Fruit fly (Drosophila melanogaster) whole organism, embryonic: ENCODE measurements around the gene CG43799.

Source experiments
- CG10209 ChIP-seq: fragments of 200-800 bp; sonication (Bioruptor generic); optimal IDR thresholded peaks from 3 replicates; lab custom pipeline; 2017; ENCODE audit warnings: missing biosample characterization, mild to moderate bottlenecking, missing genetic modification characterization, missing genetic modification reagents
- CG12659 ChIP-seq: fragments of 200-800 bp; sonication (Bioruptor generic); optimal IDR thresholded peaks from 3 replicates; lab custom pipeline; 2017; ENCODE audit warnings: mild to moderate bottlenecking, missing biosample characterization, missing genetic modification reagents, missing genetic modification characterization
- CG14710 ChIP-seq: fragments of 200-800 bp; sonication (Bioruptor generic); optimal IDR thresholded peaks from 3 replicates; lab custom pipeline; 2019; ENCODE audit warnings: missing biosample characterization, mild to moderate bottlenecking, missing genetic modification characterization, moderate library complexity
- CG15514 ChIP-seq: fragments of 200-800 bp; sonication (Bioruptor generic); optimal IDR thresholded peaks from 3 replicates; lab custom pipeline; 2017; ENCODE audit warnings: missing biosample characterization, missing genetic modification characterization, mild to moderate bottlenecking, moderate library complexity, missing genetic modification reagents
- CG1602 ChIP-seq: fragments of 200-800 bp; sonication (Bioruptor generic); optimal IDR thresholded peaks from 3 replicates; lab custom pipeline; 2016; ENCODE audit warnings: missing biosample characterization, missing genetic modification characterization
- CG17385 ChIP-seq: fragments of 200-800 bp; sonication (Bioruptor generic); optimal IDR thresholded peaks from 3 replicates; lab custom pipeline; 2018; ENCODE audit warnings: missing biosample characterization, mild to moderate bottlenecking, missing genetic modification characterization
- CG17829 ChIP-seq: fragments of 200-800 bp; optimal IDR thresholded peaks from 2 replicates; lab custom pipeline; 2019; ENCODE audit warnings: missing biosample characterization, mild to moderate bottlenecking, missing genetic modification characterization, moderate library complexity
- CG30431 ChIP-seq: fragments of 200-800 bp; sonication (Bioruptor generic); optimal IDR thresholded peaks from 2 replicates; lab custom pipeline; 2017; ENCODE audit warnings: missing biosample characterization, missing genetic modification characterization
- CG31388 ChIP-seq: fragments of 200-800 bp; sonication (Bioruptor generic); optimal IDR thresholded peaks from 2 replicates; lab custom pipeline; 2016; ENCODE audit warnings: missing biosample characterization, missing genetic modification characterization
- CG3407 ChIP-seq: fragments of 200-800 bp; sonication (Bioruptor generic); optimal IDR thresholded peaks from 2 replicates; lab custom pipeline; 2018; ENCODE audit warnings: missing biosample characterization, mild to moderate bottlenecking, missing genetic modification characterization
- CG4820 ChIP-seq: fragments of 200-800 bp; sonication (Bioruptor generic); optimal IDR thresholded peaks from 3 replicates; lab custom pipeline; 2016; ENCODE audit warnings: missing biosample characterization, missing genetic modification characterization
- CG4854 ChIP-seq: fragments of 200-800 bp; sonication (Bioruptor generic); optimal IDR thresholded peaks from 2 replicates; lab custom pipeline; 2016; ENCODE audit warnings: missing biosample characterization, missing genetic modification characterization, inconsistent platforms
- CG6175 ChIP-seq: fragments of 200-800 bp; sonication (Bioruptor generic); IDR thresholded peaks from 3 replicates; pipeline ENCODE4 v1.3.6; 2022; ENCODE audit warnings: missing biosample characterization, missing genetic modification characterization
- CG6272 ChIP-seq: fragments of 200-800 bp; sonication (Bioruptor generic); IDR thresholded peaks from 2 replicates; pipeline ENCODE4 v1.3.6; 2022; ENCODE audit warnings: missing biosample characterization, missing genetic modification characterization
- CG6683 ChIP-seq: fragments of 200-800 bp; sonication (Bioruptor generic); optimal IDR thresholded peaks from 2 replicates; lab custom pipeline; 2017; ENCODE audit warnings: missing biosample characterization, mild to moderate bottlenecking, missing genetic modification characterization, missing genetic modification reagents
- CG7839 ChIP-seq: fragments of 200-800 bp; sonication (Bioruptor generic); optimal IDR thresholded peaks from 3 replicates; lab custom pipeline; 2018; ENCODE audit warnings: missing biosample characterization, mild to moderate bottlenecking, missing genetic modification characterization, moderate library complexity
- CG7928 ChIP-seq: fragments of 200-800 bp; sonication (Bioruptor generic); optimal IDR thresholded peaks from 2 replicates; lab custom pipeline; 2017; ENCODE audit warnings: missing biosample characterization, mild to moderate bottlenecking, missing genetic modification characterization
- CG9609 ChIP-seq: fragments of 200-800 bp; sonication (Bioruptor generic); optimal IDR thresholded peaks from 3 replicates; lab custom pipeline; 2016; ENCODE audit warnings: missing biosample characterization, missing genetic modification characterization
- Elba2 ChIP-seq: fragments of 200-800 bp; sonication (Bioruptor generic); optimal IDR thresholded peaks from 3 replicates; lab custom pipeline; 2016; ENCODE audit warnings: missing biosample characterization, missing genetic modification characterization
- Ets65A ChIP-seq: fragments of 200-800 bp; sonication (Bioruptor generic); peaks from one replicate; lab custom pipeline; 2016; ENCODE audit warnings: missing biosample characterization, missing genetic modification characterization
- H15 ChIP-seq: fragments of 200-800 bp; sonication (Bioruptor generic); IDR thresholded peaks from 3 replicates; pipeline ENCODE4 v1.3.6; 2022; ENCODE audit warnings: missing biosample characterization, missing genetic modification characterization
- Hand ChIP-seq: fragments of 200-800 bp; sonication (Bioruptor generic); optimal IDR thresholded peaks from 2 replicates; lab custom pipeline; 2017; ENCODE audit warnings: mild to moderate bottlenecking, missing biosample characterization, missing genetic modification reagents, missing genetic modification characterization
- HmgZ ChIP-seq: fragments of 200-800 bp; sonication (Bioruptor generic); optimal IDR thresholded peaks from 2 replicates; lab custom pipeline; 2018; ENCODE audit warnings: missing biosample characterization, mild to moderate bottlenecking, missing genetic modification characterization
- MBD-R2 ChIP-seq: fragments of 200-800 bp; sonication (Bioruptor generic); IDR thresholded peaks from 2 replicates; pipeline ENCODE4 v1.3.6; 2022; ENCODE audit warnings: missing biosample characterization, missing genetic modification characterization
- Med ChIP-seq: fragments of 200-800 bp; sonication (Bioruptor generic); peaks from one replicate; lab custom pipeline; 2016; ENCODE audit warnings: missing biosample characterization, missing genetic modification characterization, mild to moderate bottlenecking, inconsistent platforms, moderate library complexity
- Meics ChIP-seq: fragments of 200-800 bp; sonication (Bioruptor generic); optimal IDR thresholded peaks from 2 replicates; lab custom pipeline; 2017; ENCODE audit warnings: missing biosample characterization, mild to moderate bottlenecking, missing genetic modification characterization
- ci ChIP-seq: fragments of 200-800 bp; sonication (Bioruptor generic); IDR thresholded peaks from 3 replicates; pipeline ENCODE4 v1.3.6; 2022; ENCODE audit warnings: missing biosample characterization, missing genetic modification characterization
- dati ChIP-seq: fragments of 200-800 bp; sonication (Bioruptor generic); IDR thresholded peaks from 2 replicates; pipeline ENCODE4 v1.3.6; 2022; ENCODE audit warnings: missing biosample characterization, missing genetic modification characterization
- dpn ChIP-seq, 2 experiments: fragments of 200-800 bp; sonication (Bioruptor generic); optimal IDR thresholded peaks; 3 replicates each; lab custom pipeline; 2016; ENCODE audit warnings: missing biosample characterization in 2 of 2, missing genetic modification characterization in 2 of 2
- en ChIP-seq: fragments of 200-800 bp; sonication (Bioruptor generic); optimal IDR thresholded peaks from 2 replicates; lab custom pipeline; 2016; ENCODE audit warnings: missing biosample characterization, missing genetic modification characterization
- esg ChIP-seq: fragments of 200-800 bp; sonication (Bioruptor generic); conservative IDR thresholded peaks from 2 replicates; pipeline ENCODE4 v1.3.6; 2022; ENCODE audit warnings: missing biosample characterization, missing genetic modification characterization
- ewg ChIP-seq: fragments of 200-800 bp; sonication (Bioruptor generic); optimal IDR thresholded peaks from 3 replicates; lab custom pipeline; 2017; ENCODE audit warnings: mild to moderate bottlenecking, missing biosample characterization, missing genetic modification reagents, missing genetic modification characterization
- fd96Cb ChIP-seq: fragments of 200-800 bp; sonication (Bioruptor generic); optimal IDR thresholded peaks from 2 replicates; lab custom pipeline; 2018; ENCODE audit warnings: missing biosample characterization, mild to moderate bottlenecking, missing genetic modification characterization, moderate library complexity
- fu2 ChIP-seq: fragments of 200-800 bp; sonication (Bioruptor generic); optimal IDR thresholded peaks from 2 replicates; lab custom pipeline; 2016; ENCODE audit warnings: missing biosample characterization, missing genetic modification characterization
- her ChIP-seq: fragments of 200-800 bp; sonication (Bioruptor generic); optimal IDR thresholded peaks from 2 replicates; lab custom pipeline; 2016; ENCODE audit warnings: missing biosample characterization, missing genetic modification characterization
- kah ChIP-seq: fragments of 200-800 bp; sonication (Bioruptor generic); optimal IDR thresholded peaks from 2 replicates; lab custom pipeline; 2018; ENCODE audit warnings: missing biosample characterization, mild to moderate bottlenecking, missing genetic modification characterization
- lab ChIP-seq: fragments of 200-800 bp; sonication (Bioruptor generic); optimal IDR thresholded peaks from 3 replicates; lab custom pipeline; 2017; ENCODE audit warnings: missing biosample characterization, missing genetic modification characterization, mild to moderate bottlenecking, moderate library complexity, missing genetic modification reagents
- lola ChIP-seq, 3 experiments: fragments of >200 bp in 2 of 3; fragments of 200-800 bp in 1 of 3; sonication (Bioruptor generic) in 1 of 3; optimal IDR thresholded peaks; 2 replicates each; lab custom pipeline; 2017 to 2019; ENCODE audit warnings: missing biosample characterization in 3 of 3, missing genetic modification characterization in 3 of 3, mild to moderate bottlenecking in 1 of 3, moderate library complexity in 1 of 3
- nerfin-1 ChIP-seq: fragments of 200-800 bp; sonication (Bioruptor generic); optimal IDR thresholded peaks from 3 replicates; lab custom pipeline; 2019; ENCODE audit warnings: missing biosample characterization, mild to moderate bottlenecking, missing genetic modification characterization, moderate library complexity
- nmo ChIP-seq: fragments of 200-800 bp; sonication (Bioruptor generic); optimal IDR thresholded peaks from 2 replicates; lab custom pipeline; 2018; ENCODE audit warnings: missing biosample characterization, mild to moderate bottlenecking, missing genetic modification characterization, moderate library complexity
- odd ChIP-seq: fragments of 200-800 bp; sonication (Bioruptor generic); optimal IDR thresholded peaks from 2 replicates; lab custom pipeline; 2017; ENCODE audit warnings: missing biosample characterization, mild to moderate bottlenecking, missing genetic modification characterization
- phol ChIP-seq: fragments of 200-800 bp; sonication (Bioruptor generic); optimal IDR thresholded peaks from 3 replicates; lab custom pipeline; 2018; ENCODE audit warnings: missing biosample characterization, mild to moderate bottlenecking, missing genetic modification characterization, moderate library complexity
- pum ChIP-seq: fragments of 200-800 bp; sonication (Bioruptor generic); optimal IDR thresholded peaks from 2 replicates; lab custom pipeline; 2016; ENCODE audit warnings: missing biosample characterization, missing genetic modification characterization
- sc ChIP-seq, 3 experiments: fragments of >200 bp in 2 of 3; fragments of 200-800 bp in 1 of 3; sonication (Bioruptor generic) in 1 of 3; optimal IDR thresholded peaks; 2 replicates in 2 of 3; 3 replicates in 1 of 3; lab custom pipeline; 2017; ENCODE audit warnings: mild to moderate bottlenecking in 1 of 3, missing biosample characterization in 1 of 3, missing genetic modification characterization in 1 of 3, missing genetic modification reagents in 1 of 3
- sim ChIP-seq: fragments of 200-800 bp; sonication (Bioruptor generic); IDR thresholded peaks from 2 replicates; pipeline ENCODE4 v1.3.6; 2022; ENCODE audit warnings: missing biosample characterization, missing genetic modification characterization
- so ChIP-seq: fragments of 200-800 bp; sonication (Bioruptor generic); IDR thresholded peaks from 3 replicates; pipeline ENCODE4 v1.3.6; 2022; ENCODE audit warnings: missing biosample characterization, missing genetic modification characterization
- tgo ChIP-seq: fragments of 200-800 bp; sonication (Bioruptor generic); IDR thresholded peaks from 3 replicates; pipeline ENCODE4 v1.3.6; 2022; ENCODE audit warnings: missing biosample characterization, missing genetic modification characterization
- trem ChIP-seq: fragments of 200-800 bp; optimal IDR thresholded peaks from 3 replicates; lab custom pipeline; 2019; ENCODE audit warnings: missing biosample characterization, mild to moderate bottlenecking, missing genetic modification characterization, moderate library complexity
- vnd ChIP-seq: fragments of 200-800 bp; sonication (Bioruptor generic); IDR thresholded peaks from 3 replicates; pipeline ENCODE4 v1.3.6; 2022; ENCODE audit warnings: missing biosample characterization, missing genetic modification characterization; ENCODE audit not compliant: partially characterized antibody
- zfh1 ChIP-seq: fragments of 200-800 bp; sonication (Bioruptor generic); IDR thresholded peaks from 3 replicates; pipeline ENCODE4 v1.3.6; 2022; ENCODE audit warnings: missing biosample characterization, missing genetic modification characterization

The CG43799 gene

dm6 chr2L:7261989-7262388 is 34.5 kb downstream of the CG43799 start (continued):
- TF ChIP-seq CG7839 (peak; percentile 65), sc (optimal IDR thresholded peaks at IDR 0.05; lab: Kevin White, UChicago) (no peak), sc (GFP tag; optimal IDR thresholded peaks at IDR 0.05; lab: Kevin White, UChicago) (peak; percentile 52), lab (peak; percentile 14), H15 (GFP tag; lab: Robert Waterston, UW) (peak; percentile 46; the same call in 1 of the 3 replicates), odd (GFP tag; lab: Kevin White, UChicago) (no peak), ewg (GFP tag; lab: Kevin White, UChicago) (peak; percentile 39), nmo (GFP tag; lab: Kevin White, UChicago) (peak; percentile 63), Elba2 (no peak), Ets65A (GFP tag; lab: Kevin White, UChicago) (peak; percentile 96), tgo (GFP tag; lab: Robert Waterston, UW) (peak; percentile 40; the same call in 1 of the 3 replicates), fd96Cb (tag; lab: Kevin White, UChicago) (peak; percentile 62), en (GFP tag; lab: Kevin White, UChicago) (no peak), CG17385 (GFP tag; lab: Kevin White, UChicago) (peak; percentile 59), so (GFP tag; lab: Robert Waterston, UW) (peak; percentile 18; the same call in 1 of the 3 replicates), esg (GFP tag; lab: Robert Waterston, UW) (peak; percentile 52), CG4854 (GFP tag; lab: Kevin White, UChicago) (peak; percentile 13), phol (tag; lab: Kevin White, UChicago) (peak; percentile 70), CG30431 (GFP tag; lab: Kevin White, UChicago) (peak; percentile 23), CG6683 (GFP tag; lab: Kevin White, UChicago) (no peak), CG12659 (GFP tag; lab: Kevin White, UChicago) (peak; percentile 40), CG7928 (GFP tag; lab: Kevin White, UChicago) (no peak), CG1602 (peak; percentile 11), CG15514 (GFP tag; lab: Kevin White, UChicago) (no peak), dpn (GFP tag; optimal IDR thresholded peaks at IDR 0.05; lab: Kevin White, UChicago) (peak; percentile 37 to 45), lola (GFP tag; optimal IDR thresholded peaks at IDR 0.05; lab: Kevin White, UChicago) (peak in 1 of 3 experiments; percentile 72), MBD-R2 (GFP tag; lab: Robert Waterston, UW) (no peak), trem (tag; lab: Kevin White, UChicago) (peak; percentile 52), sim (no peak), her (GFP tag; lab: Kevin White, UChicago) (peak; percentile 7), Hand (GFP tag; lab: Kevin White, UChicago) (no peak), kah (GFP tag; lab: Kevin White, UChicago) (peak; percentile 24), zfh1 (peak; percentile 73), CG6175 (no peak), CG14710 (tag; lab: Kevin White, UChicago) (peak; percentile 61), pum (GFP tag; lab: Kevin White, UChicago) (peak; percentile 48), nerfin-1 (peak; percentile 58), HmgZ (tag; lab: Kevin White, UChicago) (no peak), CG17829 (tag; lab: Kevin White, UChicago) (peak; percentile 58), vnd (GFP tag; lab: Robert Waterston, UW) (no peak), CG31388 (GFP tag; lab: Kevin White, UChicago) (no peak), CG6272 (GFP tag; lab: Robert Waterston, UW) (no peak), Med (GFP tag; lab: Kevin White, UChicago) (peak; percentile 90), Meics (GFP tag; lab: Kevin White, UChicago) (no peak), dati (GFP tag; lab: Robert Waterston, UW) (no peak), ci (GFP tag; lab: Robert Waterston, UW) (peak; percentile 83), CG10209 (GFP tag; lab: Kevin White, UChicago) (peak; percentile 44), fu2 (GFP tag; lab: Kevin White, UChicago) (no peak), CG9609 (peak; percentile 35), CG3407 (GFP tag; lab: Kevin White, UChicago) (peak; percentile 63), CG4820 (GFP tag; lab: Kevin White, UChicago) (peak; percentile 22)
